Worm (Caenorhabditis elegans): Measurements from ENCODE around the gene lin-29.

Gene lin-29

ce11 chrII:11874674-11875198 lies 60.4 kb downstream of the lin-29 start, which contains the start of the genes npp-3 and top-2 (continued):
- TF ChIP-seq lin-32 (GFP tag; optimal IDR thresholded peaks at IDR 0.05), result no peak

ce11 chrII:11868893-11869292 lies 66.2 kb downstream of the lin-29 start:
- TF ChIP-seq unc-39 (tag; optimal IDR thresholded peaks at IDR 0.05) (no peak), unc-120 (tag; optimal IDR thresholded peaks at IDR 0.05; ENCODE audit: poor library complexity, severe bottlenecking) (no peak), blmp-1 (tag; optimal IDR thresholded peaks at IDR 0.05) (no peak), snpc-4 (tag; optimal IDR thresholded peaks at IDR 0.05) (no peak), nhr-28 (tag; optimal IDR thresholded peaks at IDR 0.05) (no peak)

ce11 chrII:11868234-11868633 lies 66.9 kb downstream of the lin-29 start, which contains the start of gene col-84:
Gene col-84, plus strand, starts transcription at chrII:11868534.
- no peak for TF ChIP-seq mab-5 (tag; optimal IDR thresholded peaks at IDR 0.05)
- no peak for TF ChIP-seq nhr-28 (tag; optimal IDR thresholded peaks at IDR 0.05)
- TF ChIP-seq mls-2 (tag; optimal IDR thresholded peaks at IDR 0.05), result no peak
- TF ChIP-seq nhr-12 (tag; optimal IDR thresholded peaks at IDR 0.05), result no peak
- TF ChIP-seq ceh-83 (GFP tag; optimal IDR thresholded peaks at IDR 0.05), result no peak
- no peak for TF ChIP-seq unc-62 (GFP tag; optimal IDR thresholded peaks at IDR 0.05)
- TF ChIP-seq lsy-2 (tag; optimal IDR thresholded peaks at IDR 0.05), result no peak
- TF ChIP-seq ceh-43 (GFP tag; optimal IDR thresholded peaks at IDR 0.05), result no peak
